Worm (Caenorhabditis elegans): Measurements from ENCODE around the gene C02B10.3.

- TF ChIP-seq mdl-1 (tag; optimal IDR thresholded peaks at IDR 0.05) = no peak
- no peak for TF ChIP-seq aly-2 (tag; optimal IDR thresholded peaks at IDR 0.05)
- no peak for TF ChIP-seq unc-39 (tag; optimal IDR thresholded peaks at IDR 0.05)
- TF ChIP-seq alr-1 (tag; optimal IDR thresholded peaks at IDR 0.05) = no peak
- TF ChIP-seq lin-39 (tag; optimal IDR thresholded peaks at IDR 0.05) = no peak
- TF ChIP-seq ZK546.5 (tag; optimal IDR thresholded peaks at IDR 0.05) = no peak
- TF ChIP-seq egl-27 (tag; optimal IDR thresholded peaks at IDR 0.05) = no peak
- TF ChIP-seq fos-1 (tag; optimal IDR thresholded peaks at IDR 0.05) = no peak
- no peak for TF ChIP-seq sem-4 (tag; optimal IDR thresholded peaks at IDR 0.05)
- TF ChIP-seq ama-1 (optimal IDR thresholded peaks at IDR 0.05) = no peak
- TF ChIP-seq mbf-1 (tag; optimal IDR thresholded peaks at IDR 0.05) = no peak
- no peak for TF ChIP-seq nhr-23 (tag; optimal IDR thresholded peaks at IDR 0.05)
These were observed 33.4 kb upstream of the C02B10.3 start for ce11 chrIV:5136523-5136922.

All from whole organism, L2 larva.